Worm (Caenorhabditis elegans): ENCODE results near the gene his-16.

Gene his-16

ce11 chrII:13806269-13806668 lies 11.7 kb downstream of the his-16 start:
- no peak for TF ChIP-seq ceh-36 (tag; optimal IDR thresholded peaks at IDR 0.05)
- no peak for TF ChIP-seq sea-1 (GFP tag; conservative IDR thresholded peaks at IDR 0.05)
- TF ChIP-seq ama-1 (optimal IDR thresholded peaks at IDR 0.05), result no peak
- TF ChIP-seq scrt-1 (GFP tag; IDR thresholded peaks at IDR 0.05), result no peak
- no peak for TF ChIP-seq aly-1 (tag; optimal IDR thresholded peaks at IDR 0.05)
- TF ChIP-seq flt-1 (GFP tag; IDR thresholded peaks at IDR 0.05), result no peak
- no peak for TF ChIP-seq hnd-1 (tag; optimal IDR thresholded peaks at IDR 0.05)
- no peak for TF ChIP-seq hmg-4 (GFP tag; optimal IDR thresholded peaks at IDR 0.05)
- TF ChIP-seq tbx-11 (GFP tag; IDR thresholded peaks at IDR 0.05), result no peak
- TF ChIP-seq pes-1 (GFP tag; IDR thresholded peaks at IDR 0.05), result no peak
- no peak for TF ChIP-seq hmbx-1 (tag; optimal IDR thresholded peaks at IDR 0.05)

ce11 chrII:13796312-13796711 lies 21.6 kb downstream of the his-16 start:
- no peak for TF ChIP-seq hmg-4 (GFP tag; optimal IDR thresholded peaks at IDR 0.05)
- TF ChIP-seq hmbx-1 (tag; optimal IDR thresholded peaks at IDR 0.05), result no peak
- TF ChIP-seq tbx-11 (GFP tag; IDR thresholded peaks at IDR 0.05), result no peak
- peak; percentile 95 for TF ChIP-seq ceh-36 (tag; optimal IDR thresholded peaks at IDR 0.05)

ce11 chrII:13795160-13795559 lies 22.8 kb downstream of the his-16 start:
- no peak for TF ChIP-seq ceh-36 (tag; optimal IDR thresholded peaks at IDR 0.05)
- no peak for TF ChIP-seq hmg-4 (GFP tag; optimal IDR thresholded peaks at IDR 0.05)
- TF ChIP-seq F13C5.2 (tag; optimal IDR thresholded peaks at IDR 0.05), result no peak
- TF ChIP-seq tra-4 (tag; optimal IDR thresholded peaks at IDR 0.05), result no peak
- TF ChIP-seq B0310.2 (tag; optimal IDR thresholded peaks at IDR 0.05), result no peak
- TF ChIP-seq pes-1 (GFP tag; IDR thresholded peaks at IDR 0.05), result no peak
- TF ChIP-seq hnd-1 (tag; optimal IDR thresholded peaks at IDR 0.05), result no peak
- no peak for TF ChIP-seq sea-1 (GFP tag; conservative IDR thresholded peaks at IDR 0.05)
- TF ChIP-seq scrt-1 (GFP tag; IDR thresholded peaks at IDR 0.05), result no peak
- no peak for TF ChIP-seq ceh-13 (GFP tag; optimal IDR thresholded peaks at IDR 0.05)
- no peak for TF ChIP-seq ama-1 (optimal IDR thresholded peaks at IDR 0.05)
- TF ChIP-seq flt-1 (GFP tag; IDR thresholded peaks at IDR 0.05), result no peak
- TF ChIP-seq tbx-11 (GFP tag; IDR thresholded peaks at IDR 0.05), result no peak
- no peak for TF ChIP-seq ets-7 (tag; optimal IDR thresholded peaks at IDR 0.05)
- no peak for TF ChIP-seq tbx-37 (GFP tag; conservative IDR thresholded peaks at IDR 0.05)
- TF ChIP-seq aly-1 (tag; optimal IDR thresholded peaks at IDR 0.05), result no peak
- no peak for TF ChIP-seq hmbx-1 (tag; optimal IDR thresholded peaks at IDR 0.05)

- TF ChIP-seq tbx-37 (GFP tag; conservative IDR thresholded peaks at IDR 0.05) (no peak), hnd-1 (tag; optimal IDR thresholded peaks at IDR 0.05) (no peak), ceh-13 (GFP tag; optimal IDR thresholded peaks at IDR 0.05) (no peak), hmg-4 (GFP tag; optimal IDR thresholded peaks at IDR 0.05) (no peak), F13C5.2 (tag; optimal IDR thresholded peaks at IDR 0.05) (no peak), sea-1 (GFP tag; conservative IDR thresholded peaks at IDR 0.05) (no peak), tbx-11 (GFP tag; IDR thresholded peaks at IDR 0.05) (no peak), flt-1 (GFP tag; IDR thresholded peaks at IDR 0.05) (no peak), scrt-1 (GFP tag; IDR thresholded peaks at IDR 0.05) (no peak), B0310.2 (tag; optimal IDR thresholded peaks at IDR 0.05) (no peak), tra-4 (tag; optimal IDR thresholded peaks at IDR 0.05) (no peak), aly-1 (tag; optimal IDR thresholded peaks at IDR 0.05) (no peak), ceh-36 (tag; optimal IDR thresholded peaks at IDR 0.05) (no peak), ama-1 (optimal IDR thresholded peaks at IDR 0.05) (no peak), ets-7 (tag; optimal IDR thresholded peaks at IDR 0.05) (no peak), pes-1 (GFP tag; IDR thresholded peaks at IDR 0.05) (no peak), hmbx-1 (tag; optimal IDR thresholded peaks at IDR 0.05) (no peak)
Observed at ce11 chrII:13791570-13792279, 26.2 kb downstream of the his-16 start, which contains the start of gene ZK131.11. TSS of gene ZK131.11 (plus strand) at chrII:13792229.

- no peak for TF ChIP-seq sea-1 (GFP tag; conservative IDR thresholded peaks at IDR 0.05)
- no peak for TF ChIP-seq hnd-1 (tag; optimal IDR thresholded peaks at IDR 0.05)
- TF ChIP-seq ceh-36 (tag; optimal IDR thresholded peaks at IDR 0.05), result no peak
- TF ChIP-seq pes-1 (GFP tag; IDR thresholded peaks at IDR 0.05), result no peak
- TF ChIP-seq hmbx-1 (tag; optimal IDR thresholded peaks at IDR 0.05), result no peak
- TF ChIP-seq B0310.2 (tag; optimal IDR thresholded peaks at IDR 0.05), result no peak
- TF ChIP-seq tbx-37 (GFP tag; conservative IDR thresholded peaks at IDR 0.05), result no peak
- no peak for TF ChIP-seq F13C5.2 (tag; optimal IDR thresholded peaks at IDR 0.05)
- no peak for TF ChIP-seq ets-7 (tag; optimal IDR thresholded peaks at IDR 0.05)
- TF ChIP-seq flt-1 (GFP tag; IDR thresholded peaks at IDR 0.05), result no peak
- no peak for TF ChIP-seq aly-1 (tag; optimal IDR thresholded peaks at IDR 0.05)
- no peak for TF ChIP-seq tra-4 (tag; optimal IDR thresholded peaks at IDR 0.05)
- TF ChIP-seq ama-1 (optimal IDR thresholded peaks at IDR 0.05), result no peak
- TF ChIP-seq tbx-11 (GFP tag; IDR thresholded peaks at IDR 0.05), result no peak
- no peak for TF ChIP-seq ceh-13 (GFP tag; optimal IDR thresholded peaks at IDR 0.05)
- no peak for TF ChIP-seq scrt-1 (GFP tag; IDR thresholded peaks at IDR 0.05)
- TF ChIP-seq hmg-4 (GFP tag; optimal IDR thresholded peaks at IDR 0.05), result no peak
Observed at ce11 chrII:13789714-13790113, 28.2 kb downstream of the his-16 start.

ce11 chrII:13788813-13789212 lies 29.1 kb downstream of the his-16 start:
- TF ChIP-seq hmbx-1 (tag; optimal IDR thresholded peaks at IDR 0.05) (no peak), ceh-36 (tag; optimal IDR thresholded peaks at IDR 0.05) (no peak), tbx-37 (GFP tag; conservative IDR thresholded peaks at IDR 0.05) (no peak), tbx-11 (GFP tag; IDR thresholded peaks at IDR 0.05) (no peak), pes-1 (GFP tag; IDR thresholded peaks at IDR 0.05) (no peak), hmg-4 (GFP tag; optimal IDR thresholded peaks at IDR 0.05) (no peak), aly-1 (tag; optimal IDR thresholded peaks at IDR 0.05) (no peak), ama-1 (optimal IDR thresholded peaks at IDR 0.05) (no peak), ets-7 (tag; optimal IDR thresholded peaks at IDR 0.05) (no peak), scrt-1 (GFP tag; IDR thresholded peaks at IDR 0.05) (no peak), ceh-13 (GFP tag; optimal IDR thresholded peaks at IDR 0.05) (no peak), hnd-1 (tag; optimal IDR thresholded peaks at IDR 0.05) (no peak)

- TF ChIP-seq sea-1 (GFP tag; conservative IDR thresholded peaks at IDR 0.05) (no peak), tbx-11 (GFP tag; IDR thresholded peaks at IDR 0.05) (no peak), pes-1 (GFP tag; IDR thresholded peaks at IDR 0.05) (no peak)
Observed at ce11 chrII:13786899-13787298, 31.0 kb downstream of the his-16 start.

All from whole organism, early embryonic.